Worm (Caenorhabditis elegans) whole organism, mixed stage, embryonic: Measurements from ENCODE around the gene pals-27.
A peak's percentile ranks its signal among the peaks of the same experiment; 100 is the strongest.

Experiments
- M03D4.4 ChIP-seq: sonication (generic microtip); optimal IDR thresholded peaks from 2 replicates; lab custom pipeline; 2017; ENCODE audit warnings: mild to moderate bottlenecking, missing genetic modification characterization, missing compliant biosample characterization
- bed-3 ChIP-seq: fragments of 200-800 bp; sonication (Bioruptor generic); optimal IDR thresholded peaks from 3 replicates; lab custom pipeline; 2018; ENCODE audit warnings: mild to moderate bottlenecking, missing genetic modification characterization, moderate library complexity, missing compliant biosample characterization
- blmp-1 ChIP-seq: fragments of 150-350 bp; optimal IDR thresholded peaks from 2 replicates; lab custom pipeline; 2014; ENCODE audit warnings: missing biosample characterization, missing genetic modification characterization
- ceh-39 ChIP-seq: fragments of 150-350 bp; optimal IDR thresholded peaks from 2 replicates; lab custom pipeline; 2014; ENCODE audit warnings: missing biosample characterization, missing genetic modification characterization
- ceh-43 ChIP-seq: fragments of 200-800 bp; sonication (Bioruptor generic); optimal IDR thresholded peaks from 2 replicates; lab custom pipeline; 2018; ENCODE audit warnings: mild to moderate bottlenecking, missing genetic modification characterization, moderate library complexity, missing compliant biosample characterization
- ceh-83 ChIP-seq: fragments of 200-800 bp; sonication (Bioruptor generic); optimal IDR thresholded peaks from 2 replicates; lab custom pipeline; 2018; ENCODE audit warnings: mild to moderate bottlenecking, missing genetic modification characterization, missing compliant biosample characterization
- ces-1 ChIP-seq: fragments of 150-350 bp; optimal IDR thresholded peaks from 2 replicates; lab custom pipeline; 2014; ENCODE audit warnings: missing biosample characterization, missing genetic modification reagents, missing genetic modification characterization
- cnd-1 ChIP-seq: fragments of 200-800 bp; sonication (Bioruptor generic); optimal IDR thresholded peaks from 2 replicates; lab custom pipeline; 2018; ENCODE audit warnings: mild to moderate bottlenecking, missing genetic modification characterization, missing compliant biosample characterization
- drap-1 ChIP-seq: fragments of 200-800 bp; sonication (Bioruptor generic); optimal IDR thresholded peaks from 3 replicates; lab custom pipeline; 2018; ENCODE audit warnings: mild to moderate bottlenecking, missing genetic modification characterization, missing compliant biosample characterization
- elt-1 ChIP-seq: sonication (generic microtip); optimal IDR thresholded peaks from 2 replicates; lab custom pipeline; 2017; ENCODE audit warnings: missing genetic modification characterization, mild to moderate bottlenecking, missing compliant biosample characterization, antibody characterized with exemption, moderate library complexity, borderline replicate concordance; ENCODE audit not compliant: insufficient read depth
- ham-2 ChIP-seq: fragments of 200-800 bp; sonication (Bioruptor generic); optimal IDR thresholded peaks from 2 replicates; lab custom pipeline; 2018; ENCODE audit warnings: mild to moderate bottlenecking, missing genetic modification characterization, missing compliant biosample characterization
- hlh-1 ChIP-seq: fragments of 150-350 bp; optimal IDR thresholded peaks from 2 replicates; lab custom pipeline; 2014; ENCODE audit warnings: missing biosample characterization, missing genetic modification reagents, missing genetic modification characterization
- lin-13 ChIP-seq: fragments of 150-350 bp; optimal IDR thresholded peaks from 2 replicates; lab custom pipeline; 2014; ENCODE audit warnings: missing biosample characterization, missing genetic modification characterization
- lin-32 ChIP-seq: fragments of 200-800 bp; sonication (Bioruptor generic); optimal IDR thresholded peaks from 2 replicates; lab custom pipeline; 2018; ENCODE audit warnings: mild to moderate bottlenecking, missing genetic modification characterization, missing compliant biosample characterization
- lsy-2 ChIP-seq: fragments of 150-350 bp; optimal IDR thresholded peaks from 2 replicates; lab custom pipeline; 2014; ENCODE audit warnings: missing biosample characterization, missing genetic modification characterization
- mab-5 ChIP-seq: fragments of 150-350 bp; optimal IDR thresholded peaks from 2 replicates; lab custom pipeline; 2014; ENCODE audit warnings: missing biosample characterization, missing genetic modification characterization
- mep-1 ChIP-seq: fragments of 150-350 bp; optimal IDR thresholded peaks from 2 replicates; lab custom pipeline; 2017; ENCODE audit warnings: missing biosample characterization, missing genetic modification reagents, missing genetic modification characterization, inconsistent platforms
- mls-2 ChIP-seq: sonication (generic microtip); optimal IDR thresholded peaks from 2 replicates; lab custom pipeline; 2016; ENCODE audit warnings: mild to moderate bottlenecking, missing genetic modification characterization, moderate library complexity, missing compliant biosample characterization
- nhr-12 ChIP-seq: fragments of 150-350 bp; optimal IDR thresholded peaks from 2 replicates; lab custom pipeline; 2014; ENCODE audit warnings: missing biosample characterization, missing genetic modification characterization
- nhr-2 ChIP-seq: fragments of 150-350 bp; optimal IDR thresholded peaks from 2 replicates; lab custom pipeline; 2014; ENCODE audit warnings: missing biosample characterization, missing genetic modification characterization
- nhr-237 ChIP-seq: fragments of 150-350 bp; optimal IDR thresholded peaks from 2 replicates; lab custom pipeline; 2014; ENCODE audit warnings: missing biosample characterization, missing genetic modification characterization
- pha-4 ChIP-seq: fragments of 150-350 bp; optimal IDR thresholded peaks from 2 replicates; lab custom pipeline; 2018; ENCODE audit warnings: missing biosample characterization, missing genetic modification reagents, missing genetic modification characterization
- snpc-4 ChIP-seq: fragments of 150-350 bp; optimal IDR thresholded peaks from 2 replicates; lab custom pipeline; 2014; ENCODE audit warnings: missing biosample characterization, missing genetic modification characterization
- sptf-1 ChIP-seq: sonication (generic microtip); optimal IDR thresholded peaks from 2 replicates; lab custom pipeline; 2017; ENCODE audit warnings: mild to moderate bottlenecking, missing genetic modification characterization, moderate library complexity, missing compliant biosample characterization
- unc-120 ChIP-seq: sonication (generic microtip); optimal IDR thresholded peaks from 2 replicates; lab custom pipeline; 2017; ENCODE audit warnings: missing genetic modification characterization, missing compliant biosample characterization; ENCODE audit not compliant: poor library complexity, severe bottlenecking
- unc-39 ChIP-seq: fragments of 150-350 bp; optimal IDR thresholded peaks from 2 replicates; lab custom pipeline; 2014; ENCODE audit warnings: missing biosample characterization, missing genetic modification characterization
- unc-62 ChIP-seq: fragments of 150-350 bp; optimal IDR thresholded peaks from 2 replicates; lab custom pipeline; 2014; ENCODE audit warnings: missing biosample characterization, missing genetic modification reagents, missing genetic modification characterization
- zip-8 ChIP-seq: fragments of 150-350 bp; optimal IDR thresholded peaks from 2 replicates; lab custom pipeline; 2014; ENCODE audit warnings: missing biosample characterization, missing genetic modification characterization
- ztf-11 ChIP-seq: fragments of 150-350 bp; optimal IDR thresholded peaks from 2 replicates; lab custom pipeline; 2014; ENCODE audit warnings: missing biosample characterization, missing genetic modification characterization

Gene pals-27

ce11 chrIII:4391938-4392337 lies 10.5 kb downstream of the pals-27 start:
- TF ChIP-seq unc-62 (no peak), nhr-237 (no peak), hlh-1 (tag; lab: Kevin White, UChicago) (no peak), elt-1 (tag; lab: Kevin White, UChicago) (peak; percentile 63), zip-8 (no peak), ztf-11 (no peak), bed-3 (GFP tag; lab: Kevin White, UChicago) (no peak)

ce11 chrIII:4394496-4394895 lies 13.1 kb downstream of the pals-27 start, which contains the start of gene R07E5.4:
Gene R07E5.4 (plus strand): TSS chrIII:4394796.
- no peak for TF ChIP-seq M03D4.4 (tag; lab: Kevin White, UChicago)
- TF ChIP-seq lin-13 (tag; lab: Kevin White, UChicago): no peak
- TF ChIP-seq snpc-4 (tag; lab: Kevin White, UChicago): no peak
- no peak for TF ChIP-seq nhr-2 (tag; lab: Kevin White, UChicago)
- TF ChIP-seq, all 35 proteins: peak for 0

- TF ChIP-seq mab-5 (tag; lab: Kevin White, UChicago): no peak
- no peak for TF ChIP-seq bed-3 (GFP tag; lab: Kevin White, UChicago)
Measured at ce11 chrIII:4395857-4396256, 14.4 kb downstream of the pals-27 start.

- TF ChIP-seq ces-1 (GFP tag; lab: Kevin White, UChicago): no peak
- TF ChIP-seq elt-1 (tag; lab: Kevin White, UChicago): no peak
- TF ChIP-seq ceh-43 (GFP tag; lab: Kevin White, UChicago): no peak
- no peak for TF ChIP-seq unc-62
- TF ChIP-seq ceh-83: no peak
- TF ChIP-seq lsy-2 (tag; lab: Kevin White, UChicago): no peak
- TF ChIP-seq pha-4: no peak
- TF ChIP-seq lin-32 (GFP tag; lab: Kevin White, UChicago): no peak
- no peak for TF ChIP-seq unc-39 (tag; lab: Kevin White, UChicago)
- TF ChIP-seq, all 35 proteins: peak for 0
Measured at ce11 chrIII:4397115-4397514, 15.7 kb downstream of the pals-27 start, which contains the start of gene R07E5.5. Gene R07E5.5 (plus strand): TSS chrIII:4397415.

ce11 chrIII:4398463-4398862 lies 17.0 kb downstream of the pals-27 start, which contains the start of gene R07E5.6:
Gene R07E5.6 (plus strand): TSS chrIII:4398763.
- TF ChIP-seq ceh-39 (tag; lab: Kevin White, UChicago) (no peak), snpc-4 (tag; lab: Kevin White, UChicago) (no peak), cnd-1 (tag; lab: Kevin White, UChicago) (no peak), ham-2 (GFP tag; lab: Kevin White, UChicago) (no peak), blmp-1 (no peak)

- no peak for TF ChIP-seq mls-2 (tag; lab: Kevin White, UChicago)
- TF ChIP-seq pha-4: no peak
- TF ChIP-seq unc-62: no peak
- TF ChIP-seq zip-8: no peak
- TF ChIP-seq elt-1 (tag; lab: Kevin White, UChicago): no peak
- no peak for TF ChIP-seq ztf-11
- TF ChIP-seq snpc-4 (tag; lab: Kevin White, UChicago): no peak
- no peak for TF ChIP-seq sptf-1 (tag; lab: Kevin White, UChicago)
- TF ChIP-seq M03D4.4 (tag; lab: Kevin White, UChicago): no peak
- TF ChIP-seq drap-1: no peak
- no peak for TF ChIP-seq blmp-1
- no peak for TF ChIP-seq bed-3 (GFP tag; lab: Kevin White, UChicago)
- TF ChIP-seq lin-32 (GFP tag; lab: Kevin White, UChicago): no peak
- no peak for TF ChIP-seq nhr-237
- no peak for TF ChIP-seq ham-2 (GFP tag; lab: Kevin White, UChicago)
- TF ChIP-seq nhr-12 (tag; lab: Kevin White, UChicago): no peak
Measured at ce11 chrIII:4401142-4401541, 19.7 kb downstream of the pals-27 start, which contains the start of gene R07E5.15. Gene R07E5.15 (plus strand): TSS chrIII:4401442.

- peak; percentile 19 for TF ChIP-seq ceh-39 (tag; lab: Kevin White, UChicago)
- no peak for TF ChIP-seq ceh-43 (GFP tag; lab: Kevin White, UChicago)
- no peak for TF ChIP-seq drap-1
- TF ChIP-seq lin-32 (GFP tag; lab: Kevin White, UChicago): no peak
- no peak for TF ChIP-seq nhr-2 (tag; lab: Kevin White, UChicago)
- no peak for TF ChIP-seq ceh-83
- no peak for TF ChIP-seq snpc-4 (tag; lab: Kevin White, UChicago)
- TF ChIP-seq unc-39 (tag; lab: Kevin White, UChicago): no peak
- TF ChIP-seq blmp-1: no peak
- TF ChIP-seq ces-1 (GFP tag; lab: Kevin White, UChicago): peak; percentile 24
- TF ChIP-seq mep-1: peak; percentile 76
- TF ChIP-seq nhr-237: no peak
- TF ChIP-seq hlh-1 (tag; lab: Kevin White, UChicago): peak; percentile 28
- peak; percentile 69 for TF ChIP-seq lsy-2 (tag; lab: Kevin White, UChicago)
- TF ChIP-seq lin-13 (tag; lab: Kevin White, UChicago): peak; percentile 36
- TF ChIP-seq mls-2 (tag; lab: Kevin White, UChicago): no peak
- no peak for TF ChIP-seq zip-8
- no peak for TF ChIP-seq mab-5 (tag; lab: Kevin White, UChicago)
- no peak for TF ChIP-seq pha-4
- TF ChIP-seq unc-120: peak; percentile 78
- TF ChIP-seq elt-1 (tag; lab: Kevin White, UChicago): no peak
- no peak for TF ChIP-seq nhr-12 (tag; lab: Kevin White, UChicago)
- TF ChIP-seq sptf-1 (tag; lab: Kevin White, UChicago): peak; percentile 5
- TF ChIP-seq cnd-1 (tag; lab: Kevin White, UChicago): peak; percentile 2
Measured at ce11 chrIII:4404339-4404836, 22.9 kb downstream of the pals-27 start, which contains the start of the genes R07E5.17 and snfc-5. Gene R07E5.17 (minus strand): TSS chrIII:4404436. Gene snfc-5 (plus strand): TSS chrIII:4404786.
